Fruit fly (Drosophila melanogaster) whole organism, pupa: ENCODE results near the gene CG15022.

ENCODE experiments used
- CG10348 ChIP-seq: fragments of 200-800 bp; sonication (Bioruptor generic); IDR thresholded peaks from 2 replicates; pipeline ENCODE4 v1.3.6; 2022; ENCODE audit warnings: missing biosample characterization, missing genetic modification characterization
- CG12605 ChIP-seq: fragments of 200-800 bp; sonication (Bioruptor generic); IDR thresholded peaks from 2 replicates; pipeline ENCODE4 v1.3.6; 2022; ENCODE audit warnings: missing biosample characterization, missing genetic modification characterization
- CG13204 ChIP-seq: fragments of 200-800 bp; sonication (Bioruptor generic); optimal IDR thresholded peaks from 2 replicates; lab custom pipeline; 2018; ENCODE audit warnings: missing biosample characterization, mild to moderate bottlenecking, missing genetic modification characterization, moderate library complexity
- CG14655 ChIP-seq: fragments of 200-800 bp; sonication (Bioruptor generic); optimal IDR thresholded peaks from 3 replicates; lab custom pipeline; 2017; ENCODE audit warnings: mild to moderate bottlenecking, missing biosample characterization, missing genetic modification reagents, missing genetic modification characterization
- CG15710 ChIP-seq: fragments of 200-800 bp; sonication (Bioruptor generic); optimal IDR thresholded peaks from 2 replicates; lab custom pipeline; 2018; ENCODE audit warnings: missing biosample characterization, mild to moderate bottlenecking, missing genetic modification characterization, moderate library complexity
- CG17806 ChIP-seq: fragments of 200-800 bp; sonication (Bioruptor generic); optimal IDR thresholded peaks from 2 replicates; lab custom pipeline; 2018; ENCODE audit warnings: missing biosample characterization, mild to moderate bottlenecking, missing genetic modification characterization, moderate library complexity
- CG32121 ChIP-seq: fragments of 200-800 bp; sonication (Bioruptor generic); IDR thresholded peaks from 2 replicates; pipeline ENCODE4 v1.3.6; 2022; ENCODE audit warnings: missing biosample characterization, missing genetic modification characterization
- CG34367 ChIP-seq: fragments of 200-800 bp; sonication (Bioruptor generic); optimal IDR thresholded peaks from 2 replicates; lab custom pipeline; 2018; ENCODE audit warnings: missing biosample characterization, mild to moderate bottlenecking, missing genetic modification characterization
- CG4496 ChIP-seq: fragments of 200-800 bp; sonication (Bioruptor generic); IDR thresholded peaks from 3 replicates; pipeline ENCODE4 v1.3.6; 2022; ENCODE audit warnings: missing biosample characterization, missing genetic modification characterization
- CG8159 ChIP-seq: fragments of 200-800 bp; sonication (Bioruptor generic); optimal IDR thresholded peaks from 3 replicates; lab custom pipeline; 2018; ENCODE audit warnings: missing biosample characterization, mild to moderate bottlenecking, missing genetic modification characterization, moderate library complexity
- CG8301 ChIP-seq: fragments of 200-800 bp; sonication (Bioruptor generic); optimal IDR thresholded peaks from 2 replicates; lab custom pipeline; 2018; ENCODE audit warnings: missing biosample characterization, mild to moderate bottlenecking, missing genetic modification characterization
- CG9948 ChIP-seq: fragments of 200-800 bp; sonication (Bioruptor generic); optimal IDR thresholded peaks from 2 replicates; lab custom pipeline; 2018; ENCODE audit warnings: missing biosample characterization, mild to moderate bottlenecking, missing genetic modification characterization, moderate library complexity
- D1 ChIP-seq: fragments of 200-800 bp; sonication (Bioruptor generic); optimal IDR thresholded peaks from 2 replicates; lab custom pipeline; 2018; ENCODE audit warnings: missing biosample characterization, mild to moderate bottlenecking, missing genetic modification characterization, moderate library complexity
- EcR ChIP-seq: fragments of 200-800 bp; sonication (Bioruptor generic); optimal IDR thresholded peaks from 3 replicates; lab custom pipeline; 2019; ENCODE audit warnings: missing biosample characterization, missing genetic modification characterization, mild to moderate bottlenecking, moderate library complexity, missing genetic modification reagents
- Ets98B ChIP-seq: fragments of 200-800 bp; sonication (Bioruptor generic); IDR thresholded peaks from 2 replicates; pipeline ENCODE4 v1.3.6; 2022; ENCODE audit warnings: missing biosample characterization, missing genetic modification characterization
- Pif1A ChIP-seq: fragments of 200-800 bp; sonication (Bioruptor generic); optimal IDR thresholded peaks from 3 replicates; lab custom pipeline; 2016; ENCODE audit warnings: missing biosample characterization, missing genetic modification characterization
- Pif1B ChIP-seq: fragments of 200-800 bp; sonication (Bioruptor generic); optimal IDR thresholded peaks from 3 replicates; lab custom pipeline; 2016; ENCODE audit warnings: missing biosample characterization, missing genetic modification characterization
- Snoo ChIP-seq: fragments of 200-800 bp; sonication (Bioruptor generic); optimal IDR thresholded peaks from 3 replicates; lab custom pipeline; 2017; ENCODE audit warnings: missing biosample characterization, mild to moderate bottlenecking, missing genetic modification characterization, inconsistent platforms
- fd96Ca ChIP-seq: fragments of 200-800 bp; sonication (Bioruptor generic); IDR thresholded peaks from 3 replicates; pipeline ENCODE4 v1.3.6; 2022; ENCODE audit warnings: missing biosample characterization, missing genetic modification characterization
- gl ChIP-seq: fragments of 200-800 bp; sonication (Bioruptor generic); optimal IDR thresholded peaks from 2 replicates; lab custom pipeline; 2018; ENCODE audit warnings: missing biosample characterization, mild to moderate bottlenecking, missing genetic modification characterization
- rn ChIP-seq: fragments of 200-800 bp; sonication (Bioruptor generic); IDR thresholded peaks from 2 replicates; pipeline ENCODE4 v1.3.6; 2022; ENCODE audit warnings: missing biosample characterization, missing genetic modification characterization

The CG15022 gene

dm6 chr3L:4471449-4471848 lies 11.3 kb upstream of the CG15022 start, which contains the start of gene CG32248:
Gene CG32248 (plus strand): TSS chr3L:4471749.
- TF ChIP-seq CG13204 (GFP tag; lab: Kevin White, UChicago): no peak
- no peak for TF ChIP-seq Ets98B (GFP tag; lab: Robert Waterston, UW)
- TF ChIP-seq CG34367: no peak
- TF ChIP-seq CG12605 (GFP tag; lab: Robert Waterston, UW): no peak
- TF ChIP-seq Pif1B: no peak
- no peak for TF ChIP-seq CG10348 (GFP tag; lab: Robert Waterston, UW)
- no peak for TF ChIP-seq CG8159 (tag; lab: Kevin White, UChicago)
- no peak for TF ChIP-seq Pif1A (GFP tag; lab: Kevin White, UChicago)
- no peak for TF ChIP-seq EcR (GFP tag; lab: Kevin White, UChicago)
- no peak for TF ChIP-seq CG4496 (GFP tag; lab: Robert Waterston, UW)
- no peak for TF ChIP-seq CG32121 (GFP tag; lab: Robert Waterston, UW)
- TF ChIP-seq CG15710 (tag; lab: Kevin White, UChicago): no peak
- TF ChIP-seq CG17806 (tag; lab: Kevin White, UChicago): no peak
- TF ChIP-seq CG14655: no peak
- TF ChIP-seq CG8301 (tag; lab: Kevin White, UChicago): no peak
- TF ChIP-seq D1 (tag; lab: Kevin White, UChicago): no peak
- no peak for TF ChIP-seq Snoo (tag; lab: Kevin White, UChicago)
- TF ChIP-seq fd96Ca (GFP tag; lab: Robert Waterston, UW): no peak

DNA sequence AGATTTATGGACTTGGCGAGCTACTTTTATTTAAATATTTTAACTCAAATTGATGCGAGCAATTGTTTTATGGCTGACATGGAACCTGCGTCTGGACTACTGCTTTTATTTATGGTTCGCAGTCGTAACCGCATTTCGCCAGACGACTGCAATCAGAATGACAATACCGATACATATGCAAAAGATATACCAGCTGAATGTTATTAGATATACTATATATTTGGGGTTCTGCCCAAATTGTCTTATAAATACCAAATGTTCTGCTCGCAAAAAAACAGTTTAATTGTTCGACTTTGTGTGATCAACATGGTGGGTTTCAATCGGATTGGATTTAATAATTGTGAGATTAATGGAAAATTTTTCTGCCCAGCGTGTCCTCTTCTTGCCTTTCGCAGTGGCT lies 9.6 kb upstream of the CG15022 start, which contains the start of gene CG32249:
Gene CG32249 (plus strand): TSS at position 301 of the 400 bp plus-strand sequence.
- TF ChIP-seq CG34367: no peak
- TF ChIP-seq Pif1A (GFP tag; lab: Kevin White, UChicago): no peak
- TF ChIP-seq rn (GFP tag; lab: Robert Waterston, UW): no peak
- TF ChIP-seq Ets98B (GFP tag; lab: Robert Waterston, UW): no peak
- no peak for TF ChIP-seq gl (tag; lab: Kevin White, UChicago)
- no peak for TF ChIP-seq CG13204 (GFP tag; lab: Kevin White, UChicago)
- no peak for TF ChIP-seq CG9948

- no peak for TF ChIP-seq Ets98B (GFP tag; lab: Robert Waterston, UW)
- no peak for TF ChIP-seq CG8159 (tag; lab: Kevin White, UChicago)
- no peak for TF ChIP-seq Pif1B
- no peak for TF ChIP-seq CG10348 (GFP tag; lab: Robert Waterston, UW)
- TF ChIP-seq CG32121 (GFP tag; lab: Robert Waterston, UW): no peak
- TF ChIP-seq gl (tag; lab: Kevin White, UChicago): no peak
- TF ChIP-seq EcR (GFP tag; lab: Kevin White, UChicago): no peak
- TF ChIP-seq CG13204 (GFP tag; lab: Kevin White, UChicago): no peak
- no peak for TF ChIP-seq CG15710 (tag; lab: Kevin White, UChicago)
- TF ChIP-seq CG14655: no peak
- TF ChIP-seq CG17806 (tag; lab: Kevin White, UChicago): no peak
- no peak for TF ChIP-seq Pif1A (GFP tag; lab: Kevin White, UChicago)
- TF ChIP-seq fd96Ca (GFP tag; lab: Robert Waterston, UW): no peak
- TF ChIP-seq CG9948: no peak
- TF ChIP-seq CG4496 (GFP tag; lab: Robert Waterston, UW): no peak
- TF ChIP-seq, all 21 proteins: peak for 0
These were observed 6.4 kb upstream of the CG15022 start, which contains the start of gene CG32241 for dm6 chr3L:4466530-4466929. Gene CG32241 (minus strand): TSS chr3L:4466630.

- TF ChIP-seq CG4496 (GFP tag; lab: Robert Waterston, UW) (no peak), CG13204 (GFP tag; lab: Kevin White, UChicago) (no peak), CG32121 (GFP tag; lab: Robert Waterston, UW) (no peak), Pif1A (GFP tag; lab: Kevin White, UChicago) (no peak), CG12605 (GFP tag; lab: Robert Waterston, UW) (no peak), Pif1B (no peak), D1 (tag; lab: Kevin White, UChicago) (no peak), CG15710 (tag; lab: Kevin White, UChicago) (no peak), CG10348 (GFP tag; lab: Robert Waterston, UW) (no peak)
These were observed 3.7 kb upstream of the CG15022 start, which contains the start of gene CG15024 for dm6 chr3L:4463773-4464301. Gene CG15024 (minus strand): TSS chr3L:4463823.

DNA sequence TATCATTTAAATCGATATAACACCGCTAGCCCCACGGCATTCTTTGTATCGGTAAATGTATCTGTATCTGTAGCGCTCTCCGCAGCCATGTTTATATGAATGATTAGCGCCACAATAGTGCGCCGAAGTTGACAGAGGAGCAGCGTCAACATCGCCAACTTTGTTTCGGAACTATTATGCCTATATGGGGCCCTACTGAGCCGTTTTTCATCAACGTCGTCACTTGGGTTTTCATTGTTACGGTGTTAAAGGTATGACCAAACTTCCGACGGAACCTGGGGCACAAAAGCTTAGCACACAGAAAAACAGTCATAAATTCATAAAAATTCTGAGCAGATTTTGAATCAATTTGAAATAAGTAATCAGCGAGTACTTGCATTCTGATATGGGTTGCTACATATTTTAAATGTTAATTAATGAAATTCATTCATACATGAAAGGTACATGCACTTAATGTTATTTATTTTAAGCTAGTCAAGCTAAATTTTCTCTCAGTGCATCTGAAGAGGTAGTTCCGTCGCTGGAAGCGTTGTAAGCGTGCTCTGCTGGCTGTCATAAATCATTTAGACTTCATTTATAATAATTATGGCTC lies 1.4 kb upstream of the CG15022 start, which contains the start of gene CG15023:
Gene CG15023 (minus strand): TSS at position 51 of the 592 bp plus-strand sequence.
- TF ChIP-seq CG14655 (peak; percentile 12), CG9948 (no peak)

dm6 chr3L:4458063-4458462 lies 2.1 kb downstream of the CG15022 start, which contains the start of gene CG11345:
Gene CG11345 (minus strand): TSS chr3L:4458163.
- no peak for TF ChIP-seq CG32121 (GFP tag; lab: Robert Waterston, UW)
- no peak for TF ChIP-seq EcR (GFP tag; lab: Kevin White, UChicago)
- no peak for TF ChIP-seq gl (tag; lab: Kevin White, UChicago)
- no peak for TF ChIP-seq CG10348 (GFP tag; lab: Robert Waterston, UW)
- no peak for TF ChIP-seq Snoo (tag; lab: Kevin White, UChicago)
- no peak for TF ChIP-seq CG12605 (GFP tag; lab: Robert Waterston, UW)
- TF ChIP-seq D1 (tag; lab: Kevin White, UChicago): no peak
- TF ChIP-seq CG4496 (GFP tag; lab: Robert Waterston, UW): no peak
- no peak for TF ChIP-seq CG34367
- no peak for TF ChIP-seq CG8159 (tag; lab: Kevin White, UChicago)
- no peak for TF ChIP-seq Ets98B (GFP tag; lab: Robert Waterston, UW)
- TF ChIP-seq CG13204 (GFP tag; lab: Kevin White, UChicago): no peak
- TF ChIP-seq CG8301 (tag; lab: Kevin White, UChicago): no peak
- no peak for TF ChIP-seq Pif1B
- TF ChIP-seq rn (GFP tag; lab: Robert Waterston, UW): no peak
- TF ChIP-seq CG17806 (tag; lab: Kevin White, UChicago): no peak
- TF ChIP-seq Pif1A (GFP tag; lab: Kevin White, UChicago): no peak
